Worm (Caenorhabditis elegans) whole organism, early embryonic: Measurements from ENCODE around the gene Y48B6A.13.

Experiments
- B0310.2 ChIP-seq: sonication (generic microtip); optimal IDR thresholded peaks from 2 replicates; lab custom pipeline; 2016; ENCODE audit warnings: mild to moderate bottlenecking, missing genetic modification characterization, missing compliant biosample characterization
- F13C5.2 ChIP-seq: sonication (generic microtip); optimal IDR thresholded peaks from 2 replicates; lab custom pipeline; 2017; ENCODE audit warnings: mild to moderate bottlenecking, missing genetic modification characterization, inconsistent platforms, missing compliant biosample characterization
- aly-1 ChIP-seq: sonication (generic microtip); optimal IDR thresholded peaks from 2 replicates; lab custom pipeline; 2016; ENCODE audit warnings: missing genetic modification characterization, missing compliant biosample characterization
- ama-1 ChIP-seq: fragments of 150-350 bp; optimal IDR thresholded peaks from 2 replicates; lab custom pipeline; 2014
- ceh-13 ChIP-seq: fragments of 200-800 bp; sonication (Bioruptor generic); optimal IDR thresholded peaks from 2 replicates; lab custom pipeline; 2018; ENCODE audit warnings: mild to moderate bottlenecking, missing genetic modification characterization, missing compliant biosample characterization
- ceh-36 ChIP-seq: sonication (generic microtip); optimal IDR thresholded peaks from 2 replicates; lab custom pipeline; 2016; ENCODE audit warnings: missing genetic modification characterization, inconsistent platforms, missing compliant biosample characterization
- ets-7 ChIP-seq: sonication (generic microtip); optimal IDR thresholded peaks from 2 replicates; lab custom pipeline; 2016; ENCODE audit warnings: missing genotype, missing genetic modification characterization, missing compliant biosample characterization
- flt-1 ChIP-seq: fragments of 200-800 bp; sonication (Bioruptor generic); IDR thresholded peaks from 2 replicates; pipeline ENCODE4 v1.3.6; 2022; ENCODE audit warnings: missing genetic modification characterization, missing compliant biosample characterization
- hmbx-1 ChIP-seq: sonication (generic microtip); optimal IDR thresholded peaks from 2 replicates; lab custom pipeline; 2016; ENCODE audit warnings: mild to moderate bottlenecking, missing genetic modification characterization, missing compliant biosample characterization
- hmg-4 ChIP-seq: fragments of 200-800 bp; sonication (Bioruptor generic); optimal IDR thresholded peaks from 2 replicates; lab custom pipeline; 2018; ENCODE audit warnings: mild to moderate bottlenecking, missing genetic modification characterization, missing compliant biosample characterization
- hnd-1 ChIP-seq: sonication (generic microtip); optimal IDR thresholded peaks from 2 replicates; lab custom pipeline; 2016; ENCODE audit warnings: missing genetic modification characterization, missing compliant biosample characterization
- pes-1 ChIP-seq: fragments of 200-800 bp; sonication (Bioruptor generic); IDR thresholded peaks from 2 replicates; pipeline ENCODE4 v1.3.6; 2022; ENCODE audit warnings: missing genetic modification reagents, missing genetic modification characterization, missing compliant biosample characterization
- scrt-1 ChIP-seq: fragments of 200-800 bp; sonication (Bioruptor generic); IDR thresholded peaks from 2 replicates; pipeline ENCODE4 v1.3.6; 2022; ENCODE audit warnings: missing genetic modification characterization, missing compliant biosample characterization
- sea-1 ChIP-seq: fragments of 200-800 bp; sonication (Bioruptor generic); conservative IDR thresholded peaks from 2 replicates; pipeline ENCODE4 v1.3.6; 2022; ENCODE audit warnings: missing genetic modification characterization, missing compliant biosample characterization
- tbx-11 ChIP-seq: fragments of 200-800 bp; sonication (Bioruptor generic); IDR thresholded peaks from 2 replicates; pipeline ENCODE4 v1.3.6; 2022; ENCODE audit warnings: missing genetic modification characterization, missing compliant biosample characterization
- tbx-37 ChIP-seq: fragments of 200-800 bp; sonication (Bioruptor generic); conservative IDR thresholded peaks from 2 replicates; pipeline ENCODE4 v1.3.6; 2022; ENCODE audit warnings: missing genetic modification reagents, missing genetic modification characterization, missing compliant biosample characterization
- tra-4 ChIP-seq: sonication (generic microtip); optimal IDR thresholded peaks from 2 replicates; lab custom pipeline; 2017; ENCODE audit warnings: missing genetic modification characterization, missing compliant biosample characterization

Gene Y48B6A.13

DNA sequence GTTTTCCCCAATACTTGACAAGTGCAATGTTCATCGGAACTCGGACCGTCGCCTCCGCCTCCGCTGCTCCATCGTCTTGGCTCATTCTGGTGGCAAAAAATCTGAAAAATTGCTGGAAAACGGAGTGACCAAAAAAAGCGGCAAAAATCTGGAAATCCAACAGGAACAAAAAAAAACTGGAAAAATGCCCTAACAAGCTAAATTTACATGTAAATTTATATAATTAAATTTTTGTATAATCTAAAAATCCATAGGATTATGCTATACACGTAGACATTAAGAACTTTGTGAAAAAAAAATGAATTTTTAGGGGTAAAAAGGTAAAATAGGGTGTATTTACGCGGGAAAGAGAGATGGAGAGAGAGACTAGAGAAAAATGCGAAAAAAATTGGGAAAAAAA is at the start of gene Y48B6A.13:
Gene Y48B6A.13 (minus strand): TSS at position 101 of the 400 bp plus-strand sequence.
- no peak for TF ChIP-seq tbx-37 (GFP tag; lab: Robert Waterston, UW)
- no peak for TF ChIP-seq tbx-11 (GFP tag; lab: Robert Waterston, UW)
- TF ChIP-seq B0310.2 (tag; lab: Kevin White, UChicago), result no peak
- TF ChIP-seq flt-1, result no peak
- TF ChIP-seq aly-1 (tag; lab: Kevin White, UChicago), result no peak
- no peak for TF ChIP-seq tra-4 (tag; lab: Kevin White, UChicago)
- TF ChIP-seq sea-1, result no peak
- TF ChIP-seq F13C5.2, result no peak
- TF ChIP-seq ceh-13 (GFP tag; lab: Kevin White, UChicago), result no peak
- TF ChIP-seq ceh-36, result no peak
- TF ChIP-seq ets-7, result no peak

DNA sequence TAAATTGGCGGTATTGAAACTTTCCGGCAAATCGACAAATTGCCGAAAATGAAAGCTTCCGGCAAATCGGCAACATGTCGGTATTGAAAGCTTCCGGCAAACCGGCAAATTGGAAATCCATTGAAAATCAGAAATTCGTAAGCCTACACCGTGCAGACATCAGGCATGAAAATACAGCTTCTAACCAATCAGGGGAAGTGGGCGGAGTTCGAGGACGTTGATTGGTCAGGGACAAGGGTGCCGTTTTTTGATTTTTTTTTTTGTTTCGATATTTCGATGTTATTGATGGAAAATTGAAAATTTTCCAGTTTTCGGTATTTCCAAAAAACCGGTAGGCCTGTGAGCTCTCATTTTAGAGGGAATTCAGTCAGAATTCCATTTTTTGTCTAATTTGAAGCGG is 43.8 kb upstream of the Y48B6A.13 start:
- TF ChIP-seq aly-1 (tag; lab: Kevin White, UChicago) (no peak), hmg-4 (GFP tag; lab: Kevin White, UChicago) (no peak), ets-7 (no peak), scrt-1 (GFP tag; lab: Robert Waterston, UW) (no peak), pes-1 (no peak), tbx-37 (GFP tag; lab: Robert Waterston, UW) (no peak), hnd-1 (tag; lab: Kevin White, UChicago) (no peak), hmbx-1 (tag; lab: Kevin White, UChicago) (no peak), tra-4 (tag; lab: Kevin White, UChicago) (no peak), ceh-36 (no peak), tbx-11 (GFP tag; lab: Robert Waterston, UW) (no peak), sea-1 (no peak), flt-1 (no peak), F13C5.2 (no peak), B0310.2 (tag; lab: Kevin White, UChicago) (no peak), ama-1 (no peak)

ce11 chrII:14269142-14269593 is 43.1 kb upstream of the Y48B6A.13 start, which contains the start of gene Y54G11A.1:
Gene Y54G11A.1 (minus strand): TSS chrII:14269192.
- TF ChIP-seq ceh-13 (GFP tag; lab: Kevin White, UChicago) (no peak), tbx-11 (GFP tag; lab: Robert Waterston, UW) (no peak), aly-1 (tag; lab: Kevin White, UChicago) (no peak), flt-1 (no peak), ceh-36 (no peak), ets-7 (no peak), hnd-1 (tag; lab: Kevin White, UChicago) (no peak), hmbx-1 (tag; lab: Kevin White, UChicago) (no peak), B0310.2 (tag; lab: Kevin White, UChicago) (no peak), sea-1 (no peak), ama-1 (no peak), tra-4 (tag; lab: Kevin White, UChicago) (no peak), scrt-1 (GFP tag; lab: Robert Waterston, UW) (no peak)

- TF ChIP-seq aly-1 (tag; lab: Kevin White, UChicago) (no peak), pes-1 (no peak), sea-1 (no peak), tbx-11 (GFP tag; lab: Robert Waterston, UW) (no peak), hmg-4 (GFP tag; lab: Kevin White, UChicago) (no peak), tbx-37 (GFP tag; lab: Robert Waterston, UW) (no peak), ets-7 (no peak), ceh-13 (GFP tag; lab: Kevin White, UChicago) (no peak), tra-4 (tag; lab: Kevin White, UChicago) (no peak), hmbx-1 (tag; lab: Kevin White, UChicago) (no peak), hnd-1 (tag; lab: Kevin White, UChicago) (no peak), F13C5.2 (no peak), scrt-1 (GFP tag; lab: Robert Waterston, UW) (no peak), ama-1 (no peak), flt-1 (no peak), ceh-36 (no peak), B0310.2 (tag; lab: Kevin White, UChicago) (no peak)
These were observed 31.9 kb upstream of the Y48B6A.13 start for ce11 chrII:14257943-14258342.

DNA sequence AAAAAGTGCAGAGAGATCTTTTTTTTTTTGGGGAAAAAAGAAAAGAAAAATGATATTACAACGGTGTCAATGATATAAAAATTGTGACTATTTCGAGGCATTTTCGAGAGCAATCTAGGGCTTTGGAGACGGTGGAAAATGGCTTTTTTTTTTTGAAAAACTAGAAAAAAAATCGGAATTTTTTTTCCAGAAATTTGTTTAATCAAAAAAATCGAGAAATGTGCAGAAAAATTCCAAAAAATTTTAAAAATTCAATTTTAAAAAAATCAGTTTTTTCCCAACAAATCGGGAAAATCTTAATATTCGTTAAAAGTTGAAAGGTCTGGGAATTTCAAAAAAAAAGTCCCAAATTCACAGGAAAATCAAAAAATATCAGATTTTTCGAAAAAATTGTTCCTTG is 30.7 kb upstream of the Y48B6A.13 start, which contains the start of gene Y54G11A.19:
Gene Y54G11A.19 (minus strand): TSS at position 101 of the 400 bp plus-strand sequence.
- TF ChIP-seq sea-1, result no peak
- TF ChIP-seq hmbx-1 (tag; lab: Kevin White, UChicago), result no peak
- no peak for TF ChIP-seq ceh-36
- TF ChIP-seq scrt-1 (GFP tag; lab: Robert Waterston, UW), result no peak
- no peak for TF ChIP-seq aly-1 (tag; lab: Kevin White, UChicago)
- TF ChIP-seq flt-1, result no peak
- TF ChIP-seq ama-1, result no peak
- TF ChIP-seq F13C5.2, result no peak
- no peak for TF ChIP-seq ceh-13 (GFP tag; lab: Kevin White, UChicago)
- no peak for TF ChIP-seq ets-7
- no peak for TF ChIP-seq tbx-37 (GFP tag; lab: Robert Waterston, UW)
- TF ChIP-seq pes-1, result no peak
- no peak for TF ChIP-seq hmg-4 (GFP tag; lab: Kevin White, UChicago)
- TF ChIP-seq hnd-1 (tag; lab: Kevin White, UChicago), result no peak
- TF ChIP-seq tbx-11 (GFP tag; lab: Robert Waterston, UW), result no peak
- TF ChIP-seq B0310.2 (tag; lab: Kevin White, UChicago), result no peak
- no peak for TF ChIP-seq tra-4 (tag; lab: Kevin White, UChicago)

DNA sequence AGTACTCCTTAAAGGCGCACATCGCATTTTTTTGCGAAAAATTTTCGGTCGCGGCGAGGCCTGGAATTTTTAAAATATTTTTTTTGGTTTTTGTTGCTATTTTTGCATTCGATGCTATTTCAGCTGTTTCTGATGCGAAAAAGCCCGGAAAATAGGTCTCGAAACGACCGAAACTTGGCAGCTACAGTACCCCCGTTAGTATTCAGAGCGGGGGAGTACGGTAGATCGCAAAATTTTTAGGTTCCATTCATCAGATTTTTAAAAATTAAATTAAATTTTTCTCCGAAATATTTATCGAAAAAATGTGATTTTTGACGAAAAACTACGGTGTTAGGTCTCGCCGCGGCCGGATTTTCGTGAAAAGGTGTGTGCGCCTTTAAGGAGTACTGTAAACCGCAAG is 29.8 kb upstream of the Y48B6A.13 start:
- TF ChIP-seq F13C5.2 (no peak), scrt-1 (GFP tag; lab: Robert Waterston, UW) (no peak), hnd-1 (tag; lab: Kevin White, UChicago) (no peak), tbx-11 (GFP tag; lab: Robert Waterston, UW) (no peak), pes-1 (no peak), ama-1 (no peak), flt-1 (no peak), tra-4 (tag; lab: Kevin White, UChicago) (no peak), ceh-36 (no peak)

- TF ChIP-seq sea-1 (no peak), ceh-13 (GFP tag; lab: Kevin White, UChicago) (no peak), B0310.2 (tag; lab: Kevin White, UChicago) (no peak), F13C5.2 (no peak), hmg-4 (GFP tag; lab: Kevin White, UChicago) (no peak), ama-1 (no peak), scrt-1 (GFP tag; lab: Robert Waterston, UW) (no peak), tra-4 (tag; lab: Kevin White, UChicago) (no peak), ets-7 (no peak), tbx-11 (GFP tag; lab: Robert Waterston, UW) (no peak), hmbx-1 (tag; lab: Kevin White, UChicago) (no peak), flt-1 (no peak), ceh-36 (no peak), aly-1 (tag; lab: Kevin White, UChicago) (no peak), hnd-1 (tag; lab: Kevin White, UChicago) (no peak), pes-1 (no peak), tbx-37 (GFP tag; lab: Robert Waterston, UW) (no peak)
These were observed 26.0 kb upstream of the Y48B6A.13 start, which contains the start of gene Y54G11A.2 for ce11 chrII:14252057-14252456. Gene Y54G11A.2 (plus strand): TSS chrII:14252357.
